Worm (Caenorhabditis elegans): ENCODE results near the gene henn-1.

- TF ChIP-seq nhr-237 (tag; optimal IDR thresholded peaks at IDR 0.05) (no peak), elt-3 (tag; optimal IDR thresholded peaks at IDR 0.05) (no peak), ztf-4 (tag; optimal IDR thresholded peaks at IDR 0.05) (no peak), elt-1 (tag; optimal IDR thresholded peaks at IDR 0.05) (no peak), ama-1 (optimal IDR thresholded peaks at IDR 0.05) (no peak), nhr-12 (tag; optimal IDR thresholded peaks at IDR 0.05) (no peak), daf-12 (tag; optimal IDR thresholded peaks at IDR 0.05) (no peak), zag-1 (tag; optimal IDR thresholded peaks at IDR 0.05) (no peak), nhr-77 (tag; optimal IDR thresholded peaks at IDR 0.05) (no peak), ceh-9 (tag; optimal IDR thresholded peaks at IDR 0.05) (no peak), nhr-25 (tag; optimal IDR thresholded peaks at IDR 0.05) (no peak), skn-1 (tag; optimal IDR thresholded peaks at IDR 0.05) (no peak), unc-62 (GFP tag; optimal IDR thresholded peaks at IDR 0.05) (no peak), mml-1 (tag; optimal IDR thresholded peaks at IDR 0.05) (no peak)
Measured at ce11 chrIII:8202754-8203153, 29.7 kb upstream of the henn-1 start, which contains the start of gene snb-5.

Data from whole organism, L3 larva.